Fruit fly (Drosophila melanogaster): ENCODE results near the gene Cdc14.

The Cdc14 gene

DNA sequence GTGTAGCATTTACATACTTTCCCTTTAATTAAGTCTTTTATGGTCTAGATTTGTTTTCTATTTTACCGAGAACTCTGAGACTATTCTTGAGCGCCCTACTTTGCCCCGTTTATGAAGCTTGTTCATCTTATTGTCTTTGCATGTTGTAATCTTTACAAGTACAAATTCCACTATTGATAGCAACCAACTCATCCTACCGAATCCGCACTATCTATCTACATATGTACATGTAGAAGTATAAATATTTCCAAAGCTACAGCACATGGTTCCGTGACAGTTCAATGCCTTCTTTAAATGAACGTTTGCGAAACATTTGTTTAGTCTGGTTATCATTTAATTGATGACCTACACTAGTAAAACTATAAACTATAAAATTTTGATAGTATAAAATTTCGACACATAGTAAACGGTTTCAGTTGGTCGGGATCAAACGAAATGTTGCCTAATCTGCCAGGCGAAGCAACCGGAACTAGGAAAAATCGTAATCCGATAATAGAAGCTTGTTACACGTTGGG is 21.5 kb downstream of the Cdc14 start:
- TF ChIP-seq noc (tag; optimal IDR thresholded peaks at IDR 0.05): no peak

- TF ChIP-seq noc (tag; optimal IDR thresholded peaks at IDR 0.05): peak; percentile 15
These were observed 27.6 kb downstream of the Cdc14 start, which contains the start of gene Brd7-9 for dm6 chr2L:7782788-7783401. TSS of gene Brd7-9 (plus strand) at chr2L:7782865.

- TF ChIP-seq noc (tag; optimal IDR thresholded peaks at IDR 0.05): no peak
These were observed 29.3 kb downstream of the Cdc14 start, which contains the start of gene CG7164 for dm6 chr2L:7781165-7781564. TSS of gene CG7164 (plus strand) at chr2L:7781465.

- TF ChIP-seq noc (tag; optimal IDR thresholded peaks at IDR 0.05): no peak
These were observed 30.7 kb downstream of the Cdc14 start, which contains the start of gene Uro for dm6 chr2L:7779785-7780184. TSS of gene Uro (plus strand) at chr2L:7780085.

dm6 chr2L:7777979-7778692 is 32.4 kb downstream of the Cdc14 start, which contains the start of gene CG7179:
TSS of gene CG7179 (minus strand) at chr2L:7778029.
- TF ChIP-seq noc (tag; optimal IDR thresholded peaks at IDR 0.05): peak; percentile 40

DNA sequence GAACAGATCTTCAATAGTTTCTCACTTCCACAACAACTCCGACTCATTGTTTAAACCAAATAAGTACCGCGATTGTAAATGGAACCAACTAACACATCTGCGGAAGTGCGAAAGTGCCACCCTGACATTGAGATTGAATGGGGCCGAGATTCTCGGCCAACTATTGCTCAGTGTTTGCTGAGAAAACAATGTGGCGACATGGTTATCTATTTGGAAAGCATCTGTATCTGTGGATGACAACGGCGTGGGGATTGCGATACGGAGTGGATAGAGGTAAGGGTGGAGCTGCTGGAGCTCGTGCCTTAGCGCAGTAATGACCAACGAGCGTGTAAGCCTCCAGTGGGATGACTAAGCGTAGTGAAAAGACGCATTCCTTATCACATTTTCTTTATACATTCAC is 35.2 kb downstream of the Cdc14 start:
- TF ChIP-seq noc (tag; optimal IDR thresholded peaks at IDR 0.05): no peak

- TF ChIP-seq noc (tag; optimal IDR thresholded peaks at IDR 0.05): no peak
These were observed 38.6 kb downstream of the Cdc14 start for dm6 chr2L:7771891-7772290.

- TF ChIP-seq noc (tag; optimal IDR thresholded peaks at IDR 0.05): no peak
These were observed 43.2 kb downstream of the Cdc14 start, which contains the start of gene CG7191 for dm6 chr2L:7767328-7767727. TSS of gene CG7191 (plus strand) at chr2L:7767628.

dm6 chr2L:7756835-7757234 is 53.7 kb downstream of the Cdc14 start:
- no peak for TF ChIP-seq noc (tag; optimal IDR thresholded peaks at IDR 0.05)

- no peak for TF ChIP-seq noc (tag; optimal IDR thresholded peaks at IDR 0.05)
These were observed 56.0 kb downstream of the Cdc14 start for dm6 chr2L:7754539-7754938.

DNA sequence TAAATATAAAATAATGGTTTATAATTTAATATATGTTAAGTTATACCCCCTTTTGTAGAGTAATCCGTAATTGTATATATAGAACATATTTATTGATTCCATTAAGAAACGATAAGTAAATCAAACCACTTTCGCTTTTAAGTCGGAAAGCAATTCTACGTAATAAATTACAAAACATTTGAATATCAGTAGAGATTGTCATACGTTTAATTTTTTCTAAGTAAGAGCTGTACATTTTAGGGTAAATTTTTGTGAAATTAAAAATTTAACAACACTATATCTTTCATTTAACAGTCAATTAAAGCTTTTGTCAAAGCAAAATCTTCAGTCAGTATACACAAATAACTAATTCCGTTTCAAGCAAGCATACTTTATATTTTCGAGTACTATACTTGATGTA is 56.6 kb downstream of the Cdc14 start, which contains the start of gene CG46025:
CG46025 (plus strand) TSS at position 301 of the 400 bp plus-strand sequence.
- no peak for TF ChIP-seq noc (tag; optimal IDR thresholded peaks at IDR 0.05)

DNA sequence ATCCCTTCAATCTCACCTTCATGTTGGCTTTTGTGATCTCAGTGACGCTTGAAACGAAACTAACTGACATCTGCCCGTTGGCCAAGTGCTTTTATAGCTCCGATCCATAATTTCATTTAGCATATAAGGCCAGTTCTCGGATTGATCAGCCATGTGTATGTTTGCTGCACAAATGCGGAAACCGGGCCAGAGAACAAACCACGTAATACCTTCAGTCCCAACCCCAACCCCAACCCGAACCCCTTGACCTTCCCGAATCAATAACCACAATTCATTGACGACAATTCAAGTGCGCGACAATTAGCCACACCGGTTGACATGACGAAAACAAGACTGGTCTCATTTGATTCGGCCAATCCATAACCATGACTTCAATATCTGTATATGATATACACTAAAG is 57.4 kb downstream of the Cdc14 start, which contains the start of gene CG7203:
CG7203 (minus strand) TSS at position 101 of the 400 bp plus-strand sequence.
- no peak for TF ChIP-seq noc (tag; optimal IDR thresholded peaks at IDR 0.05)
